Fruit fly (Drosophila melanogaster): Measurements from ENCODE around the gene CG13075.

Gene CG13075

dm6 chr3L:16053026-16053556 lies 30.7 kb upstream of the CG13075 start:
- no peak for TF ChIP-seq EcR (GFP tag; optimal IDR thresholded peaks at IDR 0.05)
- TF ChIP-seq Dll (optimal IDR thresholded peaks at IDR 0.05), result no peak
- no peak for TF ChIP-seq CG8478 (optimal IDR thresholded peaks at IDR 0.05)
- no peak for TF ChIP-seq psq (optimal IDR thresholded peaks at IDR 0.05)
- TF ChIP-seq usp (GFP tag; optimal IDR thresholded peaks at IDR 0.05), result no peak
- TF ChIP-seq pan (optimal IDR thresholded peaks at IDR 0.05), result no peak

dm6 chr3L:16054095-16054494 lies 29.7 kb upstream of the CG13075 start:
- TF ChIP-seq CG8478 (optimal IDR thresholded peaks at IDR 0.05) (no peak), psq (optimal IDR thresholded peaks at IDR 0.05) (no peak), Dll (optimal IDR thresholded peaks at IDR 0.05) (no peak), pan (optimal IDR thresholded peaks at IDR 0.05) (no peak), usp (GFP tag; optimal IDR thresholded peaks at IDR 0.05) (no peak), EcR (GFP tag; optimal IDR thresholded peaks at IDR 0.05) (no peak)

DNA sequence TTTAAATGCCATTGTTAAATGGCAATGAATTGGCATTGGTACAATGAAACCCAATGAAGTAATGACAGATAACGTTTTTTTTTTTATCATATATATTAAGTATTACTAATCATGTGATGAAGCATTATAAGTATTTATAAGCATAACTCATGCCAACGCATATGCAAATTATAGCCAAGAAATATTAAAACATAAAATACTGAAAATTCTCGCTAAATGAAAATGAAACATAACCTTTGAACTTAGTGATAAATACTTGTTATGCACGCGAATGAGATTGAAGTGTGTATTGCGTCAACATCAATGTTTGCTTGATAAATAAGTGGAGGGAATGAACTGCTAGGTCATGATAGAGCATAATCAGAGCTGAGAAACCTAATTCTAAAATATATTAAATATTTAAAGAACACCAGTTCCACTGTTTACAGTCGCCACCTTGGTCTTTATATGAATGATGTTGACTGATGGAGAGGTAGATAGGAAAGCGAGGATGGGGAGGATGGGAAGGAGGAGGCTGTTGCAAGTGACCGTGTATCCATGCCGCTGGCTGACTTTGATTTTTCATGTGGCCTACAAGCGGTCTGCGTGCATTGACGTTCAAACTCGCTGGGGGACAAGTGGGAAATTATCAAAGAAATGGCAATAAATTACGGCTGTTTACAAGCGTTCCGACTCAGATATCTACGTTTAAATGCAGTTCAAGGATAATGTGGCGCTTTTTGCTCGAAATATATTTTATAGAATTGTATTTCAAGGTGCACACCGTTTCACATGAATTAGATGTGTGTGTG lies 27.5 kb upstream of the CG13075 start:
- TF ChIP-seq psq (optimal IDR thresholded peaks at IDR 0.05) (no peak), usp (GFP tag; optimal IDR thresholded peaks at IDR 0.05) (no peak), Dll (optimal IDR thresholded peaks at IDR 0.05) (no peak), CG8478 (optimal IDR thresholded peaks at IDR 0.05) (no peak), EcR (GFP tag; optimal IDR thresholded peaks at IDR 0.05) (no peak), pan (optimal IDR thresholded peaks at IDR 0.05) (no peak)

DNA sequence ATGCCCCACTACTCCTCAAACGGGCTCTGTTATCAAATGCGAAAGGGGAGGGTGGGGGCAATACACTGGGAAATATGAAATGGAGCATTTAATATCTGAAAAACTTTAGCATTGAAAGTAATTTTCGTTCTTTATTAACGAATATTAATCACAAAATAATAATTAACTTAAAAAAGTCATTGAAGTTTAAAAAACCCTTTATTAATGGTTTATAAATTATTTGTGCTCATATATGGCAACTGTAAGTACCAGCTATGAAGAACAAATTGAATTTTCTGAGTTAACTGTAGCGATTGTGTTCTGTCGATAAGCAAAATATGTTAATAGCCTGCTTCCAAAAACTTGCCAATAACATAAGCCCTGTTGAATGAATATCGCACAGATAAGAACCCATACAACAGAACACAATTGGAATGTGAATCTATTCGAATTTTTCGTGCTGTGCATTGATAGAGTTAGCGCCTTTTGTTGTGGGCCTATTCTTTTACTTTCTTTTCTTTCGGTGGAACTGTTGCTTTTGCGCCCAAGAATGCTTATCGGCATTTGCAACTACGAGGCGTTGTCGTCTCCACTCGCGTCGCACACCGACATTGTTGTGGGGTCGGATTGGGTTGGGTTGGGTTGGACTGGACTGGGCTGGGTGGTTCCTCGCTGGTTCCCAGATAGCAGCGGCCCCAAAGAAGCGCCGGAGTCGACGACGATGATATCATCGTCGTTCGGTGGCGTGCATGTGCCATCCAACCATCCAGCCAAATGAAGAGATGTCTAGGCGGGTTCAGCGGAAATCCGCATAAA lies 22.8 kb upstream of the CG13075 start:
- TF ChIP-seq Dll (optimal IDR thresholded peaks at IDR 0.05) (no peak), EcR (GFP tag; optimal IDR thresholded peaks at IDR 0.05) (no peak), pan (optimal IDR thresholded peaks at IDR 0.05) (no peak), psq (optimal IDR thresholded peaks at IDR 0.05) (no peak), CG8478 (optimal IDR thresholded peaks at IDR 0.05) (no peak), usp (GFP tag; optimal IDR thresholded peaks at IDR 0.05) (no peak)

dm6 chr3L:16082251-16082650 lies 1.5 kb upstream of the CG13075 start, which contains the start of gene CG33258:
Gene CG33258, plus strand, starts transcription at chr3L:16082551.
- TF ChIP-seq Dll (optimal IDR thresholded peaks at IDR 0.05) (no peak), psq (optimal IDR thresholded peaks at IDR 0.05) (no peak), usp (GFP tag; optimal IDR thresholded peaks at IDR 0.05) (no peak), EcR (GFP tag; optimal IDR thresholded peaks at IDR 0.05) (no peak), CG8478 (optimal IDR thresholded peaks at IDR 0.05) (no peak), pan (optimal IDR thresholded peaks at IDR 0.05) (no peak)

- TF ChIP-seq psq (optimal IDR thresholded peaks at IDR 0.05) (no peak), pan (optimal IDR thresholded peaks at IDR 0.05) (no peak), usp (GFP tag; optimal IDR thresholded peaks at IDR 0.05) (no peak), EcR (GFP tag; optimal IDR thresholded peaks at IDR 0.05) (no peak), CG8478 (optimal IDR thresholded peaks at IDR 0.05) (no peak), Dll (optimal IDR thresholded peaks at IDR 0.05) (no peak)
Measured at dm6 chr3L:16087323-16087816, 3.6 kb downstream of the CG13075 start, which contains the start of gene Tasp1. Gene Tasp1, minus strand, starts transcription at chr3L:16087525.

DNA sequence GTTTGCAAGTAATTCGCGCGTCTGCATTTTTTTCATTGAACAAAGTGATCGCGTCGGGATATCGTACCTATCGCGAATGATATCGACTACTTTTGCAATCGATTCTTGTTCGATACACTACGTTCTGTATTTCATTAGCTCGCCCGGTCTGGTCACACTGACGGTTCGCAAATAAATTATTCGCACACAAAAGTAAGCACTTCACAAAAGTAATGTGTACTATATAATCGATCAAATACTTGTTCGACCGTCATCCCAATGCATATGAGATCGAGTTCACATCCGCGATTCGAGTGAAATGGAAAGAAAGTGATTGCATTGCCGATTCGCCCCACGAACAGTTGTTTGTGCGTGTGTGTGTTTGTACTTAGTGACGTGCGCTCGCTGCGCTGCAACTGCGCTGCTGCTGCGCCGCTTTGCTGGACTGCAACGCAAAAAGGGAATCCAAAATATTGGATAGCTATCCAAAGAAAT lies 6.6 kb downstream of the CG13075 start, which contains the start of the genes CG5235 and ClC-c:
CG5235 (minus strand) TSS at position 63 of the 474 bp plus-strand sequence.
ClC-c (plus strand) TSS at position 125 of the 474 bp plus-strand sequence.
- TF ChIP-seq CG8478 (optimal IDR thresholded peaks at IDR 0.05) (no peak), usp (GFP tag; optimal IDR thresholded peaks at IDR 0.05) (no peak), Dll (optimal IDR thresholded peaks at IDR 0.05) (no peak), pan (optimal IDR thresholded peaks at IDR 0.05) (no peak), psq (optimal IDR thresholded peaks at IDR 0.05) (no peak), EcR (GFP tag; optimal IDR thresholded peaks at IDR 0.05) (no peak)

DNA sequence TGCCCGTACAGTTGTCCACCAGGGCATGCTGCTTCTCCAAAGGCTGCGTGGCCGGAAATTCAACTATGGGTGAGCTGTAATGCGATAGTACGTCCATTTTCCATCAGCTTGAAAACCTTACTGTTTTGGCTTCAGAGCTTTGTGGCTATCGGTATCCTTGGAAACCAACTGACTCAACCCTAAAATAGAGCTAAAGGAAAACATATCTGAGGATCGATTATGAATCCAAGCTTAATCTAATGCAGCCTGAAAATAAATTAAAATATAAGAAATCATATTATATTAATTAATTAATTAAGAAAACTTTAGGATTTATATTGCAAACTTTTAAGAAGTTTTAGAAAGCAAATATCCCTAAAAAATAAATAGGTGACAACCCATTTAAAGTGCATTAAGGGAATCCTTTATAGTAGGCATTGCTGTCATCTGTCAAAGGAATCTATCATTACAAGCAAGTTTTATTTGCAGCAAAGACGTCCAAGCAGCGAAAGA lies 13.6 kb downstream of the CG13075 start, which contains the start of the genes CG13074 and ATPsynbetaL:
CG13074 (minus strand) TSS at position 101 of the 492 bp plus-strand sequence.
ATPsynbetaL (plus strand) TSS at position 442 of the 492 bp plus-strand sequence.
- TF ChIP-seq EcR (GFP tag; optimal IDR thresholded peaks at IDR 0.05), result no peak
- TF ChIP-seq CG8478 (optimal IDR thresholded peaks at IDR 0.05), result no peak
- no peak for TF ChIP-seq pan (optimal IDR thresholded peaks at IDR 0.05)
- TF ChIP-seq Dll (optimal IDR thresholded peaks at IDR 0.05), result no peak
- TF ChIP-seq usp (GFP tag; optimal IDR thresholded peaks at IDR 0.05), result no peak
- TF ChIP-seq psq (optimal IDR thresholded peaks at IDR 0.05), result no peak

DNA sequence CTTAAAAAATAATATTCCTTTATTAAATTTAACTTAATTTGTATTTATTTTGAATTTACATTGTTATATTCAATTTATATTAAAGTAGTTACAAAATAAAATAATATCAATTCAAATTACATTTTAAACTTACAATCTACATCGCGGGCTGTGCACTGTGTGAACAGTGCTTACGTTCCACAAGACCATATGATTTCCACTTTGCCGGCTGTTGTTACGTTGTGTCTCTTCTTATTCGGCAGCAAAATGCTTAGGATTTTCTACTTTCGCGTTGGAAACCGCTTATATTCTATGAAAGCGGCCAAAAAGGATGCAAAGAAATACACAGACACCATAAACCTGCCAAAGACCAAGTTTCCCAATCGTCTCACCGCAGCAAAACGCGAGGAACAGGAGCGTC lies 16.3 kb downstream of the CG13075 start, which contains the start of gene IleRS-m:
IleRS-m (plus strand) TSS at position 222 of the 400 bp plus-strand sequence.
- TF ChIP-seq psq (optimal IDR thresholded peaks at IDR 0.05), result no peak
- no peak for TF ChIP-seq CG8478 (optimal IDR thresholded peaks at IDR 0.05)
- TF ChIP-seq Dll (optimal IDR thresholded peaks at IDR 0.05), result no peak
- no peak for TF ChIP-seq EcR (GFP tag; optimal IDR thresholded peaks at IDR 0.05)
- no peak for TF ChIP-seq pan (optimal IDR thresholded peaks at IDR 0.05)
- no peak for TF ChIP-seq usp (GFP tag; optimal IDR thresholded peaks at IDR 0.05)

DNA sequence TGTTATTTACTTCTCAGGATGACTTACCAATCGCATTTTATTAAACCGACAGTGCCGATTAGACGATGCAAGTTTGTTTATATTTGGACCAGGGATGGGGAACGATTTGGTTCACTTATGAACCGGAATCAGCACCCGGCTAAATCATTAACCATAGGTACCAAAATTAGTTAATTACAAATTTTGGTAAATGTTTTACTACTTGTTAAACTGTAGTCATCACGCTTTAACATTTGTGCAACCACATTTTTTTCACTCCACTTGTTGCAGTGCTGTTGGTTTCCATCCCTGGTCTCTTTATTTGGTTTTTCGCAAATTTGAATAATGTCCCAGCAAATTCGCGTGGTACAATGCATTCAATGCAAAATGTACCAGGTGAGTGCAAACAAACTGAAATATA lies 21.7 kb downstream of the CG13075 start, which contains the start of the genes IntS9 and CG43295:
IntS9 (minus strand) TSS at position 100 of the 400 bp plus-strand sequence.
CG43295 (plus strand) TSS at position 325 of the 400 bp plus-strand sequence.
- no peak for TF ChIP-seq EcR (GFP tag; optimal IDR thresholded peaks at IDR 0.05)
- no peak for TF ChIP-seq usp (GFP tag; optimal IDR thresholded peaks at IDR 0.05)
- TF ChIP-seq pan (optimal IDR thresholded peaks at IDR 0.05), result no peak
- no peak for TF ChIP-seq CG8478 (optimal IDR thresholded peaks at IDR 0.05)
- no peak for TF ChIP-seq psq (optimal IDR thresholded peaks at IDR 0.05)
- no peak for TF ChIP-seq Dll (optimal IDR thresholded peaks at IDR 0.05)
